Fruit fly (Drosophila melanogaster): ENCODE data around the gene Snoo.

Snoo gene

DNA sequence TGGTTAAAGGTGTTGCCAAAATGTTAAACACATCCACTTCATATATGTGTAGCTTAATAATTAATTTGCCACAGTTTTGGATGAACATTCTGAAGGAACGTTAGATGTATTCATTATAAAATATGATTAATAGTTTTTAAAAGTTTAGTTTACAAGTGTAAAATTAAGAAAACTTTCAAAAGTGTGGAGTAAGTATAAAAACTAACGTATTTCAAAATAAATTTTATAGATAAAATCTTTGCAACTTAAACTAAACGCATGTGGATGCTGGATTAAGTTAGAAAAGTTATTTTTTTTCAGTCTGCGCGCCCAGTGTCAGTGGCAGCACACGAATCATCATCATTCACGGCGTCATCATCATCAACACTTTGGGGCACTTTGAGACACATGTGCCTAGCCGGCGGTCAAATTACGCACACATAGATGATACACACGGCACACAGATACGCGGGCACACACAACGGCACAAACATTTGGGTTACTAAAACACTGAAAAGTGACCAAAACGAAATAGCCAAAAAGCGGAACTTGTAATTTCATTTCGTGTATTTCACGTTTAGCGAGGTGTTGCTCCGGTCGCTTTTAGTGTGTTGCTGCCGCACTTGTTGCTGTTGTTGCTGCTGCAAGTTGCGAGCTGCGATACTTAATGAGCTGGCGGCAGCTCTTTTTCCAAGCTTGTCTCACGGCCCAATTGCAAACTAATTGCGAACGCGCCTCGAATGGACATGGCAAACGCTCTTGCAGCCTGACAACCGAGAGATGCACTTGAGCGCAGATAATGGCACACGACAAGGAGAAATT lies 26.7 kb downstream of the Snoo start (continued):
- no peak for TF ChIP-seq knrl (GFP tag; IDR thresholded peaks at IDR 0.05; ENCODE audit: partially characterized antibody)
- 0 out of 2 replicates have a peak, but pooled peaks have one; percentile 28 for TF ChIP-seq CG14667 (GFP tag; IDR thresholded peaks at IDR 0.05)
- peak; percentile 73 for TF ChIP-seq CG2678 (tag; optimal IDR thresholded peaks at IDR 0.05)
- TF ChIP-seq ind (GFP tag; optimal IDR thresholded peaks at IDR 0.05) = peak; percentile 36
- TF ChIP-seq az2 (GFP tag; optimal IDR thresholded peaks at IDR 0.05) = peak; percentile 50
- TF ChIP-seq sug (tag; optimal IDR thresholded peaks at IDR 0.05) = peak; percentile 18
- no peak for TF ChIP-seq CG15479 (GFP tag; optimal IDR thresholded peaks at IDR 0.05)
- peak; percentile 65 for TF ChIP-seq sisA (GFP tag; IDR thresholded peaks at IDR 0.05)
- TF ChIP-seq vnd (GFP tag; IDR thresholded peaks at IDR 0.05; ENCODE audit: partially characterized antibody) = no peak
- TF ChIP-seq CG14441 (GFP tag; IDR thresholded peaks at IDR 0.05) = 0 out of 2 replicates have a peak, but pooled peaks have one; percentile 13
- peak; percentile 88 for TF ChIP-seq CG11504 (tag; optimal IDR thresholded peaks at IDR 0.05)
- no peak; the same call in 1 of the 2 replicates for TF ChIP-seq sens-2 (GFP tag; IDR thresholded peaks at IDR 0.05)
- TF ChIP-seq ewg (GFP tag; optimal IDR thresholded peaks at IDR 0.05) = peak; percentile 62
- TF ChIP-seq CG11723 (GFP tag; optimal IDR thresholded peaks at IDR 0.05) = peak; percentile 15
- TF ChIP-seq ranshi (GFP tag; IDR thresholded peaks at IDR 0.05) = peak; percentile 47; the same call in 1 of the 2 replicates
- TF ChIP-seq abd-A (tag; optimal IDR thresholded peaks at IDR 0.05) = no peak
- TF ChIP-seq CG11695 (GFP tag; IDR thresholded peaks at IDR 0.05) = peak; percentile 55; the same call in 2 of the 3 replicates
- peak; percentile 27 for TF ChIP-seq Ets65A (GFP tag)
- TF ChIP-seq lab (GFP tag; optimal IDR thresholded peaks at IDR 0.05) = peak; percentile 10
- TF ChIP-seq wdn (GFP tag; IDR thresholded peaks at IDR 0.05) = 0 out of 2 replicates have a peak, but pooled peaks have one; percentile 18
- no peak for TF ChIP-seq D (optimal IDR thresholded peaks at IDR 0.05)
- peak; percentile 34 for TF ChIP-seq D (GFP tag; optimal IDR thresholded peaks at IDR 0.05)
- TF ChIP-seq repo (GFP tag; optimal IDR thresholded peaks at IDR 0.05) = no peak
- TF ChIP-seq CG11560 (tag; IDR thresholded peaks at IDR 0.05) = no peak
- TF ChIP-seq wek (GFP tag; optimal IDR thresholded peaks at IDR 0.05) = no peak
- TF ChIP-seq Hmr (GFP tag; optimal IDR thresholded peaks at IDR 0.05) = peak; percentile 56
- TF ChIP-seq scrt (GFP tag; optimal IDR thresholded peaks at IDR 0.05) = no peak
- no peak for TF ChIP-seq pzg (GFP tag; optimal IDR thresholded peaks at IDR 0.05)
- peak; percentile 46 for TF ChIP-seq Asciz (GFP tag; optimal IDR thresholded peaks at IDR 0.05)
- TF ChIP-seq CG13775 (GFP tag; optimal IDR thresholded peaks at IDR 0.05) = peak; percentile 12
- peak; percentile 47 for TF ChIP-seq CG9817 (tag; optimal IDR thresholded peaks at IDR 0.05)
- TF ChIP-seq fd3F (GFP tag; optimal IDR thresholded peaks at IDR 0.05) = peak; percentile 47
- TF ChIP-seq CG17328 (GFP tag; IDR thresholded peaks at IDR 0.05) = peak; percentile 25; the same call in 1 of the 2 replicates
- no peak for TF ChIP-seq CG31365 (tag; optimal IDR thresholded peaks at IDR 0.05)
- TF ChIP-seq Kr (GFP tag; optimal IDR thresholded peaks at IDR 0.05) = no peak
- peak; percentile 7 for TF ChIP-seq CG12942 (GFP tag; optimal IDR thresholded peaks at IDR 0.05)
- peak; percentile 70 for TF ChIP-seq CG18619 (GFP tag; optimal IDR thresholded peaks at IDR 0.05)
- TF ChIP-seq Blimp-1 (GFP tag; optimal IDR thresholded peaks at IDR 0.05) = peak; percentile 9
- TF ChIP-seq Hr51 (GFP tag; optimal IDR thresholded peaks at IDR 0.05) = peak in 1 of 2 experiments; percentile 77
- TF ChIP-seq ttk (GFP tag; IDR thresholded peaks at IDR 0.05) = no peak
- peak; percentile 22; the same call in 1 of the 2 replicates for TF ChIP-seq CG7372 (GFP tag; IDR thresholded peaks at IDR 0.05)
- peak; percentile 28 for TF ChIP-seq Bteb2 (GFP tag; optimal IDR thresholded peaks at IDR 0.05)
- peak; percentile 43; the same call in 2 of the 3 replicates for TF ChIP-seq CG14050 (GFP tag; IDR thresholded peaks at IDR 0.05)
- TF ChIP-seq CG9609 (GFP tag; optimal IDR thresholded peaks at IDR 0.05) = no peak
- TF ChIP-seq Antp (GFP tag; optimal IDR thresholded peaks at IDR 0.05) = no peak
- TF ChIP-seq Sox100B (GFP tag; optimal IDR thresholded peaks at IDR 0.05) = peak; percentile 79
- no peak for TF ChIP-seq kah (GFP tag; optimal IDR thresholded peaks at IDR 0.05)
- peak; percentile 72; the same call in 1 of the 4 replicates for TF ChIP-seq chinmo (GFP tag; IDR thresholded peaks at IDR 0.05; ENCODE audit: partially characterized antibody)

Data from whole organism, embryonic.